Fruit fly (Drosophila melanogaster) whole organism, embryonic: ENCODE results near the gene CG9132.

Experiments used
- BEAF-32 ChIP-seq: fragments of 200-800 bp; sonication (Bioruptor generic); optimal IDR thresholded peaks from 3 replicates; lab custom pipeline; 2017; ENCODE audit warnings: missing biosample characterization, missing genetic modification characterization, mild to moderate bottlenecking, moderate library complexity, missing genetic modification reagents
- CG10209 ChIP-seq: fragments of 200-800 bp; sonication (Bioruptor generic); optimal IDR thresholded peaks from 3 replicates; lab custom pipeline; 2017; ENCODE audit warnings: missing biosample characterization, mild to moderate bottlenecking, missing genetic modification characterization, missing genetic modification reagents
- CG10321 ChIP-seq: fragments of 200-800 bp; sonication (Bioruptor generic); IDR thresholded peaks from 2 replicates; pipeline ENCODE4 v1.3.6; 2022; ENCODE audit warnings: missing biosample characterization, missing genetic modification characterization
- CG10431 ChIP-seq: fragments of 200-800 bp; sonication (Bioruptor generic); optimal IDR thresholded peaks from 3 replicates; lab custom pipeline; 2018; ENCODE audit warnings: missing biosample characterization, mild to moderate bottlenecking, missing genetic modification characterization
- CG10543 ChIP-seq: fragments of 200-800 bp; sonication (Bioruptor generic); optimal IDR thresholded peaks from 3 replicates; lab custom pipeline; 2017; ENCODE audit warnings: missing biosample characterization, mild to moderate bottlenecking, missing genetic modification characterization, moderate library complexity
- CG12391 ChIP-seq: fragments of 200-800 bp; sonication (Bioruptor generic); optimal IDR thresholded peaks from 3 replicates; lab custom pipeline; 2018; ENCODE audit warnings: missing biosample characterization, mild to moderate bottlenecking, missing genetic modification characterization, moderate library complexity
- CG12659 ChIP-seq: fragments of 200-800 bp; sonication (Bioruptor generic); optimal IDR thresholded peaks from 3 replicates; lab custom pipeline; 2017; ENCODE audit warnings: mild to moderate bottlenecking, missing biosample characterization, missing genetic modification reagents, missing genetic modification characterization
- CG13287 ChIP-seq: fragments of 200-800 bp; sonication (Bioruptor generic); IDR thresholded peaks from 2 replicates; pipeline ENCODE4 v1.3.6; 2022; ENCODE audit warnings: missing biosample characterization, missing genetic modification characterization; ENCODE audit not compliant: partially characterized antibody
- CG13624 ChIP-seq: fragments of 200-800 bp; sonication (Bioruptor generic); optimal IDR thresholded peaks from 2 replicates; lab custom pipeline; 2016; ENCODE audit warnings: missing biosample characterization, missing genetic modification characterization
- CG15479 ChIP-seq: fragments of 200-800 bp; sonication (Bioruptor generic); optimal IDR thresholded peaks from 3 replicates; lab custom pipeline; 2019; ENCODE audit warnings: missing biosample characterization, mild to moderate bottlenecking, missing genetic modification characterization, moderate library complexity
- CG17385 ChIP-seq: fragments of 200-800 bp; sonication (Bioruptor generic); optimal IDR thresholded peaks from 3 replicates; lab custom pipeline; 2018; ENCODE audit warnings: missing biosample characterization, mild to moderate bottlenecking, missing genetic modification characterization
- CG1832 ChIP-seq: fragments of 200-800 bp; sonication (Bioruptor generic); optimal IDR thresholded peaks from 2 replicates; lab custom pipeline; 2017; ENCODE audit warnings: missing biosample characterization, mild to moderate bottlenecking, missing genetic modification characterization, inconsistent platforms
- CG18599 ChIP-seq: fragments of 200-800 bp; sonication (Bioruptor generic); optimal IDR thresholded peaks from 3 replicates; lab custom pipeline; 2017; ENCODE audit warnings: missing biosample characterization, missing genetic modification characterization, mild to moderate bottlenecking, moderate library complexity, missing genetic modification reagents
- CG3163 ChIP-seq: fragments of 200-800 bp; sonication (Bioruptor generic); optimal IDR thresholded peaks from 3 replicates; lab custom pipeline; 2016; ENCODE audit warnings: missing biosample characterization, missing genetic modification characterization
- CG33213 ChIP-seq: fragments of 200-800 bp; sonication (Bioruptor generic); optimal IDR thresholded peaks from 3 replicates; lab custom pipeline; 2016; ENCODE audit warnings: missing biosample characterization, missing genetic modification characterization
- CG3995 ChIP-seq: fragments of 200-800 bp; sonication (Bioruptor generic); optimal IDR thresholded peaks from 3 replicates; lab custom pipeline; 2016; ENCODE audit warnings: missing biosample characterization, missing genetic modification characterization
- CG4617 ChIP-seq: fragments of 200-800 bp; sonication (Bioruptor generic); optimal IDR thresholded peaks from 3 replicates; lab custom pipeline; 2016; ENCODE audit warnings: missing biosample characterization, missing genetic modification characterization, borderline replicate concordance
- CG6689 ChIP-seq: fragments of 200-800 bp; sonication (Bioruptor generic); IDR thresholded peaks from 2 replicates; pipeline ENCODE4 v1.3.6; 2022; ENCODE audit warnings: missing biosample characterization, missing genetic modification characterization
- CG8290 ChIP-seq, 3 experiments: fragments of 200-800 bp; sonication (Bioruptor generic); optimal IDR thresholded peaks; 2 replicates each; lab custom pipeline; 2016 to 2019; ENCODE audit warnings: missing biosample characterization in 3 of 3, missing genetic modification characterization in 3 of 3, mild to moderate bottlenecking in 2 of 3, moderate library complexity in 1 of 3
- CG8478 ChIP-seq: fragments of >200 bp; optimal IDR thresholded peaks from 2 replicates; lab custom pipeline; 2018
- CG9437 ChIP-seq: fragments of 200-800 bp; sonication (Bioruptor generic); optimal IDR thresholded peaks from 2 replicates; lab custom pipeline; 2018; ENCODE audit warnings: missing biosample characterization, mild to moderate bottlenecking, missing genetic modification characterization
- CG9876 ChIP-seq: fragments of 200-800 bp; sonication (Bioruptor generic); optimal IDR thresholded peaks from 2 replicates; lab custom pipeline; 2016; ENCODE audit warnings: missing biosample characterization, missing genetic modification characterization
- CTCF ChIP-seq: fragments of 200-800 bp; sonication (Bioruptor generic); optimal IDR thresholded peaks from 2 replicates; lab custom pipeline; 2017; ENCODE audit warnings: missing biosample characterization, mild to moderate bottlenecking, missing genetic modification characterization, moderate library complexity
- D ChIP-seq, 2 experiments: fragments of 200-800 bp in 1 of 2; fragments of >200 bp in 1 of 2; sonication (Bioruptor generic) in 1 of 2; optimal IDR thresholded peaks; 2 replicates in 1 of 2; 3 replicates in 1 of 2; lab custom pipeline; 2017; ENCODE audit warnings: mild to moderate bottlenecking in 1 of 2, missing biosample characterization in 1 of 2, missing genetic modification characterization in 1 of 2, missing genetic modification reagents in 1 of 2
- Ets65A ChIP-seq: fragments of 200-800 bp; sonication (Bioruptor generic); peaks from one replicate; lab custom pipeline; 2016; ENCODE audit warnings: missing biosample characterization, missing genetic modification characterization
- Fer2 ChIP-seq: fragments of 200-800 bp; sonication (Bioruptor generic); optimal IDR thresholded peaks from 2 replicates; lab custom pipeline; 2018; ENCODE audit warnings: missing biosample characterization, mild to moderate bottlenecking, missing genetic modification characterization, moderate library complexity
- HmgZ ChIP-seq: fragments of 200-800 bp; sonication (Bioruptor generic); optimal IDR thresholded peaks from 2 replicates; lab custom pipeline; 2018; ENCODE audit warnings: missing biosample characterization, mild to moderate bottlenecking, missing genetic modification characterization
- Hr78 ChIP-seq, 2 experiments: fragments of 200-800 bp in 1 of 2; fragments of >200 bp in 1 of 2; sonication (Bioruptor generic) in 1 of 2; optimal IDR thresholded peaks; 2 replicates each; lab custom pipeline; 2017 to 2019; ENCODE audit warnings: missing biosample characterization in 2 of 2, missing genetic modification characterization in 2 of 2, mild to moderate bottlenecking in 1 of 2, moderate library complexity in 1 of 2
- Med ChIP-seq: fragments of 200-800 bp; sonication (Bioruptor generic); peaks from one replicate; lab custom pipeline; 2016; ENCODE audit warnings: missing biosample characterization, missing genetic modification characterization, mild to moderate bottlenecking, inconsistent platforms, moderate library complexity
- NfI ChIP-seq: fragments of 200-800 bp; sonication (Bioruptor generic); optimal IDR thresholded peaks from 3 replicates; lab custom pipeline; 2018; ENCODE audit warnings: missing biosample characterization, mild to moderate bottlenecking, missing genetic modification characterization, moderate library complexity
- aop ChIP-seq: fragments of 200-800 bp; sonication (Bioruptor generic); IDR thresholded peaks from 2 replicates; pipeline ENCODE4 v1.3.6; 2022; ENCODE audit warnings: missing biosample characterization, missing genetic modification characterization
- cas ChIP-seq: fragments of 200-800 bp; sonication (Bioruptor generic); IDR thresholded peaks from 2 replicates; pipeline ENCODE4 v1.3.6; 2022; ENCODE audit warnings: missing biosample characterization, missing genetic modification characterization
- cg ChIP-seq: fragments of 200-800 bp; sonication (Bioruptor generic); optimal IDR thresholded peaks from 3 replicates; lab custom pipeline; 2019; ENCODE audit warnings: missing biosample characterization, mild to moderate bottlenecking, missing genetic modification characterization, moderate library complexity
- ems ChIP-seq: fragments of 200-800 bp; sonication (Bioruptor generic); optimal IDR thresholded peaks from 3 replicates; lab custom pipeline; 2016; ENCODE audit warnings: missing biosample characterization, missing genetic modification characterization
- gcm ChIP-seq: fragments of 200-800 bp; sonication (Bioruptor generic); optimal IDR thresholded peaks from 2 replicates; lab custom pipeline; 2019; ENCODE audit warnings: missing biosample characterization, mild to moderate bottlenecking, missing genetic modification characterization, moderate library complexity
- insv ChIP-seq, 2 experiments: fragments of 200-800 bp; sonication (Bioruptor generic); optimal IDR thresholded peaks; 3 replicates each; lab custom pipeline; 2016 to 2018; ENCODE audit warnings: missing biosample characterization in 2 of 2, missing genetic modification characterization in 2 of 2
- pnt ChIP-seq: fragments of 200-800 bp; sonication (Bioruptor generic); optimal IDR thresholded peaks from 3 replicates; lab custom pipeline; 2016; ENCODE audit warnings: missing biosample characterization, missing genetic modification characterization
- pros ChIP-seq: fragments of 200-800 bp; sonication (Bioruptor generic); optimal IDR thresholded peaks from 3 replicates; lab custom pipeline; 2019; ENCODE audit warnings: missing biosample characterization, mild to moderate bottlenecking, missing genetic modification characterization, moderate library complexity
- pzg ChIP-seq: fragments of 200-800 bp; sonication (Bioruptor generic); optimal IDR thresholded peaks from 3 replicates; lab custom pipeline; 2018; ENCODE audit warnings: missing biosample characterization, mild to moderate bottlenecking, missing genetic modification characterization, moderate library complexity
- row ChIP-seq: fragments of 200-800 bp; sonication (Bioruptor generic); IDR thresholded peaks from 3 replicates; pipeline ENCODE4 v1.3.6; 2022; ENCODE audit warnings: missing biosample characterization, missing genetic modification characterization
- sima ChIP-seq: fragments of 200-800 bp; sonication (Bioruptor generic); optimal IDR thresholded peaks from 2 replicates; lab custom pipeline; 2016; ENCODE audit warnings: missing biosample characterization, missing genetic modification characterization
- sna ChIP-seq: fragments of 200-800 bp; sonication (Bioruptor generic); IDR thresholded peaks from 2 replicates; pipeline ENCODE4 v1.3.6; 2022; ENCODE audit warnings: missing biosample characterization, missing genetic modification characterization; ENCODE audit not compliant: partially characterized antibody
- unc-4 ChIP-seq: fragments of 200-800 bp; sonication (Bioruptor generic); IDR thresholded peaks from 2 replicates; pipeline ENCODE4 v1.3.6; 2022; ENCODE audit warnings: missing biosample characterization, missing genetic modification characterization; ENCODE audit not compliant: partially characterized antibody
- wor ChIP-seq: fragments of 200-800 bp; sonication (Bioruptor generic); IDR thresholded peaks from 2 replicates; pipeline ENCODE4 v1.3.6; 2022; ENCODE audit warnings: missing biosample characterization, missing genetic modification characterization

Gene CG9132

dm6 chrX:16793129-16793748 lies 7.3 kb downstream of the CG9132 start (continued):
- TF ChIP-seq gcm (GFP tag; lab: Kevin White, UChicago), result peak; percentile 8
- TF ChIP-seq CG10321, result peak; percentile 74
- no peak for TF ChIP-seq insv (GFP tag; optimal IDR thresholded peaks at IDR 0.05; lab: Kevin White, UChicago)
- peak; percentile 33 for TF ChIP-seq CG1832 (GFP tag; lab: Kevin White, UChicago)
- no peak for TF ChIP-seq D (optimal IDR thresholded peaks at IDR 0.05; lab: Kevin White, UChicago)
- peak; percentile 25 for TF ChIP-seq D (GFP tag; optimal IDR thresholded peaks at IDR 0.05; lab: Kevin White, UChicago)
- TF ChIP-seq CG15479 (GFP tag; lab: Kevin White, UChicago), result peak; percentile 94

- TF ChIP-seq CG13624 (GFP tag; lab: Kevin White, UChicago), result peak; percentile 7
- TF ChIP-seq CG3163 (GFP tag; lab: Kevin White, UChicago), result peak; percentile 6
- no peak for TF ChIP-seq CG8290 (GFP tag; optimal IDR thresholded peaks at IDR 0.05; lab: Kevin White, UChicago)
- peak in 1 of 2 experiments; percentile 3 for TF ChIP-seq CG8290 (tag; optimal IDR thresholded peaks at IDR 0.05; lab: Kevin White, UChicago)
- peak; percentile 0 for TF ChIP-seq HmgZ (tag; lab: Kevin White, UChicago)
- TF ChIP-seq CG12391 (tag; lab: Kevin White, UChicago), result peak; percentile 3
- TF ChIP-seq CG9437 (GFP tag; lab: Kevin White, UChicago), result peak; percentile 24
- peak; percentile 95 for TF ChIP-seq CG3995 (GFP tag; lab: Kevin White, UChicago)
- TF ChIP-seq unc-4, result 0 out of 2 replicates have a peak, but pooled peaks have one; percentile 21
- TF ChIP-seq pnt (GFP tag; lab: Kevin White, UChicago), result no peak
- TF ChIP-seq CG18599 (GFP tag; lab: Kevin White, UChicago), result no peak
- TF ChIP-seq row (GFP tag; lab: Robert Waterston, UW), result peak; percentile 73
- peak; percentile 86 for TF ChIP-seq cg (GFP tag; lab: Kevin White, UChicago)
- no peak for TF ChIP-seq aop (GFP tag; lab: Robert Waterston, UW)
- no peak for TF ChIP-seq sima (GFP tag; lab: Kevin White, UChicago)
- TF ChIP-seq CG6689 (GFP tag; lab: Robert Waterston, UW), result no peak
- no peak for TF ChIP-seq Fer2 (tag; lab: Kevin White, UChicago)
- no peak for TF ChIP-seq cas
- TF ChIP-seq sna (GFP tag; lab: Robert Waterston, UW), result 0 out of 2 replicates have a peak, but pooled peaks have one; percentile 33
- TF ChIP-seq CG9876 (GFP tag; lab: Kevin White, UChicago), result no peak
- peak; percentile 24 for TF ChIP-seq BEAF-32 (GFP tag; lab: Kevin White, UChicago)
- TF ChIP-seq NfI (GFP tag; lab: Kevin White, UChicago), result peak; percentile 19
- no peak for TF ChIP-seq pros (GFP tag; lab: Kevin White, UChicago)
- peak; percentile 70 for TF ChIP-seq Ets65A (GFP tag; lab: Kevin White, UChicago)
- TF ChIP-seq CTCF (GFP tag; lab: Kevin White, UChicago), result no peak
- TF ChIP-seq CG4617, result peak; percentile 40
- TF ChIP-seq pzg (GFP tag; lab: Kevin White, UChicago), result peak; percentile 25
- no peak for TF ChIP-seq CG10209 (GFP tag; lab: Kevin White, UChicago)
- peak; percentile 30 for TF ChIP-seq CG10543 (GFP tag; lab: Kevin White, UChicago)
- peak; percentile 90 for TF ChIP-seq CG17385 (GFP tag; lab: Kevin White, UChicago)
- peak; percentile 71 for TF ChIP-seq CG8478 (lab: Kevin White, UChicago)
- no peak for TF ChIP-seq Hr78 (GFP tag; optimal IDR thresholded peaks at IDR 0.05; lab: Kevin White, UChicago)
- TF ChIP-seq CG12659, result peak; percentile 2
- no peak for TF ChIP-seq ems (GFP tag; lab: Kevin White, UChicago)
- TF ChIP-seq Med (GFP tag; lab: Kevin White, UChicago), result peak; percentile 66
- peak; percentile 13 for TF ChIP-seq CG10431 (GFP tag; lab: Kevin White, UChicago)
- TF ChIP-seq wor, result no peak
- no peak for TF ChIP-seq CG33213 (GFP tag; lab: Kevin White, UChicago)
- TF ChIP-seq CG13287 (GFP tag; lab: Robert Waterston, UW), result peak; percentile 16; the same call in 1 of the 2 replicates
Observed at dm6 chrX:16791920-16792829, 8.3 kb downstream of the CG9132 start, which contains the start of gene CG4768. TSS of gene CG4768 (plus strand) at chrX:16792119.
